Fruit fly (Drosophila melanogaster) whole organism, wandering third instar larva: ENCODE measurements around the gene zyd.

Experiments
- Abd-B ChIP-seq: fragments of >200 bp; optimal IDR thresholded peaks from 2 replicates; lab custom pipeline; 2017; ENCODE audit warnings: missing biosample characterization, missing genetic modification characterization
- CG32264 ChIP-seq: fragments of 200-800 bp; sonication (Bioruptor generic); optimal IDR thresholded peaks from 2 replicates; lab custom pipeline; 2016; ENCODE audit warnings: missing biosample characterization, missing genetic modification characterization
- CG9705 ChIP-seq: fragments of 200-800 bp; sonication (Bioruptor generic); optimal IDR thresholded peaks from 2 replicates; lab custom pipeline; 2018; ENCODE audit warnings: missing biosample characterization, mild to moderate bottlenecking, missing genetic modification characterization
- CrebA ChIP-seq: fragments of 200-800 bp; sonication (Bioruptor generic); optimal IDR thresholded peaks from 2 replicates; lab custom pipeline; 2016; ENCODE audit warnings: missing biosample characterization, mild to moderate bottlenecking, missing genetic modification characterization, borderline replicate concordance
- Dfd ChIP-seq: fragments of >200 bp; optimal IDR thresholded peaks from 2 replicates; lab custom pipeline; 2017; ENCODE audit warnings: missing biosample characterization, missing genetic modification characterization
- Dif ChIP-seq: fragments of 200-275, 200-300 bp; sonication (Bioruptor generic); optimal IDR thresholded peaks from 2 replicates; lab custom pipeline; 2018; ENCODE audit warnings: missing biosample characterization, missing genetic modification characterization; ENCODE audit not compliant: partially characterized antibody
- GATAd ChIP-seq: sonication (Bioruptor generic); optimal IDR thresholded peaks from 2 replicates; lab custom pipeline; 2016; ENCODE audit warnings: missing biosample characterization, missing genetic modification characterization
- HLH106 ChIP-seq: fragments of 200-800 bp; optimal IDR thresholded peaks from 3 replicates; lab custom pipeline; 2019; ENCODE audit warnings: missing biosample characterization, mild to moderate bottlenecking, missing genetic modification characterization, moderate library complexity
- Hnf4 ChIP-seq: fragments of 200-800 bp; sonication (Bioruptor generic); optimal IDR thresholded peaks from 2 replicates; lab custom pipeline; 2016; ENCODE audit warnings: missing biosample characterization, mild to moderate bottlenecking, missing genetic modification characterization
- Jra ChIP-seq: sonication (Bioruptor generic); optimal IDR thresholded peaks from 2 replicates; lab custom pipeline; 2016; ENCODE audit warnings: missing biosample characterization, missing genetic modification characterization
- Mio ChIP-seq: sonication (Bioruptor generic); optimal IDR thresholded peaks from 2 replicates; lab custom pipeline; 2016; ENCODE audit warnings: missing biosample characterization, missing genetic modification characterization
- Myc ChIP-seq: fragments of >200 bp; optimal IDR thresholded peaks from 2 replicates; lab custom pipeline; 2017
- N ChIP-seq: fragments of >200 bp; optimal IDR thresholded peaks from 2 replicates; lab custom pipeline; 2018; ENCODE audit warnings: missing biosample characterization, missing external identifiers, missing genetic modification characterization
- OdsH ChIP-seq: fragments of 200-800 bp; sonication (Bioruptor generic); optimal IDR thresholded peaks from 2 replicates; lab custom pipeline; 2016; ENCODE audit warnings: missing biosample characterization, mild to moderate bottlenecking, missing genetic modification characterization
- Rel ChIP-seq, 2 experiments: fragments of 200-800 bp; sonication (Bioruptor generic) in 1 of 2; optimal IDR thresholded peaks; 2 replicates in 1 of 2; 3 replicates in 1 of 2; lab custom pipeline; 2016 to 2019; ENCODE audit warnings: mild to moderate bottlenecking in 2 of 2, missing biosample characterization in 2 of 2, missing genetic modification characterization in 2 of 2, moderate library complexity in 1 of 2
- Sp1 ChIP-seq: fragments of 200-800 bp; sonication (Bioruptor generic); optimal IDR thresholded peaks from 3 replicates; lab custom pipeline; 2019; ENCODE audit warnings: missing biosample characterization, mild to moderate bottlenecking, missing genetic modification characterization, moderate library complexity
- Vsx2 ChIP-seq: fragments of 200-300, 225-300 bp; sonication (Bioruptor generic); optimal IDR thresholded peaks from 2 replicates; lab custom pipeline; 2018; ENCODE audit warnings: missing biosample characterization, missing genetic modification characterization; ENCODE audit not compliant: partially characterized antibody
- br ChIP-seq: fragments of 200-800 bp; sonication (Bioruptor generic); optimal IDR thresholded peaks from 2 replicates; lab custom pipeline; 2016; ENCODE audit warnings: missing biosample characterization, missing genetic modification characterization
- brk ChIP-seq: fragments of 200-800 bp; sonication (Bioruptor generic); optimal IDR thresholded peaks from 2 replicates; lab custom pipeline; 2016; ENCODE audit warnings: missing biosample characterization, mild to moderate bottlenecking, missing genetic modification characterization
- dl ChIP-seq, 2 experiments: fragments of 175-275, 200-275 bp in 1 of 2; fragments of 200-275 bp in 1 of 2; sonication (Bioruptor generic); optimal IDR thresholded peaks; lab custom pipeline; 2018; ENCODE audit warnings: mild to moderate bottlenecking in 2 of 2, missing biosample characterization in 2 of 2, missing genetic modification characterization in 2 of 2, moderate library complexity in 2 of 2; ENCODE audit not compliant: partially characterized antibody in 2 of 2, insufficient read depth in 1 of 2
- dsf ChIP-seq: sonication (Bioruptor generic); optimal IDR thresholded peaks from 2 replicates; lab custom pipeline; 2016; ENCODE audit warnings: missing biosample characterization, missing genetic modification characterization, borderline replicate concordance
- ey ChIP-seq: fragments of 200-800 bp; sonication (Bioruptor generic); optimal IDR thresholded peaks from 2 replicates; lab custom pipeline; 2016; ENCODE audit warnings: missing biosample characterization, missing genetic modification characterization
- foxo ChIP-seq, 2 experiments: fragments of 200-800 bp; sonication (Bioruptor generic); optimal IDR thresholded peaks; 2 replicates in 1 of 2; 3 replicates in 1 of 2; lab custom pipeline; 2016 to 2017; ENCODE audit warnings: missing biosample characterization in 2 of 2, missing genetic modification characterization in 2 of 2
- fru ChIP-seq: fragments of 200-800 bp; sonication (Bioruptor generic); optimal IDR thresholded peaks from 3 replicates; lab custom pipeline; 2016; ENCODE audit warnings: missing biosample characterization, mild to moderate bottlenecking, missing genetic modification characterization
- h ChIP-seq: fragments of 200-800 bp; sonication (Bioruptor generic); optimal IDR thresholded peaks from 3 replicates; lab custom pipeline; 2016; ENCODE audit warnings: missing biosample characterization, mild to moderate bottlenecking, missing genetic modification characterization
- jim ChIP-seq: fragments of 175-275, 200-325 bp; sonication (Bioruptor generic); optimal IDR thresholded peaks from 2 replicates; lab custom pipeline; 2016; ENCODE audit warnings: missing biosample characterization, mild to moderate bottlenecking, missing genetic modification characterization
- lola ChIP-seq: fragments of >200 bp; optimal IDR thresholded peaks from 2 replicates; lab custom pipeline; 2017; ENCODE audit warnings: missing biosample characterization, missing genetic modification characterization
- pan ChIP-seq: fragments of >200 bp; optimal IDR thresholded peaks from 2 replicates; lab custom pipeline; 2017
- psq ChIP-seq: fragments of 200-800 bp; sonication (Bioruptor generic); optimal IDR thresholded peaks from 3 replicates; lab custom pipeline; 2017; ENCODE audit warnings: missing biosample characterization, mild to moderate bottlenecking, missing genetic modification characterization, moderate library complexity
- rgr ChIP-seq: fragments of 200-800 bp; sonication (Bioruptor generic); optimal IDR thresholded peaks from 3 replicates; lab custom pipeline; 2016; ENCODE audit warnings: missing biosample characterization, mild to moderate bottlenecking, missing genetic modification characterization
- sage ChIP-seq: fragments of 200-800 bp; sonication (Bioruptor generic); optimal IDR thresholded peaks from 2 replicates; lab custom pipeline; 2016; ENCODE audit warnings: missing biosample characterization, mild to moderate bottlenecking, missing genetic modification characterization
- sv ChIP-seq: fragments of 200-800 bp; sonication (Bioruptor generic); optimal IDR thresholded peaks from 3 replicates; lab custom pipeline; 2016; ENCODE audit warnings: missing biosample characterization, missing genetic modification characterization
- tai ChIP-seq: sonication (Bioruptor generic); optimal IDR thresholded peaks from 2 replicates; lab custom pipeline; 2016; ENCODE audit warnings: missing biosample characterization, missing genetic modification characterization
- usp ChIP-seq: fragments of >200 bp; optimal IDR thresholded peaks from 2 replicates; lab custom pipeline; 2017; ENCODE audit warnings: missing biosample characterization, missing genetic modification characterization
- woc ChIP-seq: sonication (Bioruptor generic); optimal IDR thresholded peaks from 2 replicates; lab custom pipeline; 2016; ENCODE audit warnings: missing biosample characterization, mild to moderate bottlenecking, missing genetic modification characterization

Gene zyd

dm6 chrX:23010651-23011050, 12.0 kb upstream of the zyd start:
- TF ChIP-seq Hnf4 (GFP tag; lab: Kevin White, UChicago) (no peak), dsf (GFP tag; lab: Kevin White, UChicago) (no peak), Sp1 (GFP tag; lab: Kevin White, UChicago) (no peak), OdsH (GFP tag; lab: Kevin White, UChicago) (peak; percentile 44), rgr (GFP tag; lab: Kevin White, UChicago) (peak; percentile 33), CG32264 (GFP tag; lab: Kevin White, UChicago) (no peak), sage (GFP tag; lab: Kevin White, UChicago) (no peak), h (GFP tag; lab: Kevin White, UChicago) (peak; percentile 51), foxo (GFP tag; optimal IDR thresholded peaks at IDR 0.05; lab: Kevin White, UChicago) (peak in 1 of 2 experiments; percentile 55), br (GFP tag; lab: Kevin White, UChicago) (peak; percentile 21), pan (no peak), usp (GFP tag; lab: Kevin White, UChicago) (no peak), ey (GFP tag; lab: Kevin White, UChicago) (peak; percentile 34), N (GFP tag; lab: Kevin White, UChicago) (no peak), fru (peak; percentile 31), dl (GFP tag; optimal IDR thresholded peaks at IDR 0.05; lab: Kevin White, UChicago; ENCODE audit: insufficient read depth in 1 of 2, partially characterized antibody in 2 of 2) (no peak)

DNA sequence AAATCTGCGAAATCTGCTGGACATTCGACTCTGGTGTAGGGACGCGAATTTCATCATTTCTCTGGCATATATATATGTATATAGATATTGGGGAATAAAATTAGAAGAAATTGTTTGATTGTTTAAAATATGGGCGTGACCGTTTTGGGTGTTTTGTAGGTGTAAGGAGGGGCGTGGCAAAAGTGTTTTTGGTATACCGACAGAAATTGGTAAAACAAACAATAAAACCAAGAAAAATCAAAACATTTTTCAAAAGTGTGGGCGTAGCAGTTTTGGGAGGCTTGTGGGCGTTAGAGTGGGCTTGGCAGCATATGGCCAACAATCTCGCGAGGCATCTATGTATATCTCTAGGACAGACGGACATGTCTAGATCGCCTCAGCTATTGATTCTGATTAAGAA, 11.5 kb upstream of the zyd start, which contains the start of gene FucTC:
FucTC (minus strand) TSS at position 101 of the 400 bp plus-strand sequence.
- no peak for TF ChIP-seq GATAd (GFP tag; lab: Kevin White, UChicago)
- no peak for TF ChIP-seq CG32264 (GFP tag; lab: Kevin White, UChicago)
- TF ChIP-seq sage (GFP tag; lab: Kevin White, UChicago) = no peak
- no peak for TF ChIP-seq CG9705 (GFP tag; lab: Kevin White, UChicago)
- TF ChIP-seq woc = no peak
- no peak for TF ChIP-seq Hnf4 (GFP tag; lab: Kevin White, UChicago)
- no peak for TF ChIP-seq tai
- no peak for TF ChIP-seq Dfd
- TF ChIP-seq Myc = no peak
- no peak for TF ChIP-seq HLH106 (tag; lab: Kevin White, UChicago)
- TF ChIP-seq Mio (GFP tag; lab: Kevin White, UChicago) = no peak
- TF ChIP-seq lola (GFP tag; lab: Kevin White, UChicago) = no peak
- no peak for TF ChIP-seq h (GFP tag; lab: Kevin White, UChicago)
- TF ChIP-seq ey (GFP tag; lab: Kevin White, UChicago) = no peak
- no peak for TF ChIP-seq CrebA (GFP tag; lab: Kevin White, UChicago)
- TF ChIP-seq, all 38 proteins: peak for 0

DNA sequence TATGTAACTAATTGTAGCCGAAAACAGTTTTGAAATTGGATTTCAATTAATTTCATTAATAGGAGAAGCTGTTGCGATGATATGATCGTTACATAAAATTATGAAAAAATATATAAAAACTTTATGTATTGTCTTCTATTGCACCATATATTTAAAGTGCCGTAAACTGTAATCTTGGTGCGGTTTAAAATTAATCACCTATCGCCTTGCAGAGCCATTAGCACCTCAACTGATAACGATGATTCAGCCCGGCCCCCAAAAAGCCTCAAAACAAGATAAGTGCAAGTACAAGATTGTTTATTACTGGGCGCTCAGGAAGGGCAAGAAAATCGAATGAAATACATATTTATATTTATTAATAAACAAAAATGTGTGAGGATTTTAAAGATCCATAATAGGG, 10.8 kb upstream of the zyd start:
- TF ChIP-seq HLH106 (tag; lab: Kevin White, UChicago) = no peak
- no peak for TF ChIP-seq Abd-B
- TF ChIP-seq sv = no peak
- no peak for TF ChIP-seq psq (GFP tag; lab: Kevin White, UChicago)
- no peak for TF ChIP-seq Mio (GFP tag; lab: Kevin White, UChicago)
- no peak for TF ChIP-seq Vsx2 (GFP tag; lab: Kevin White, UChicago)
- no peak for TF ChIP-seq rgr (GFP tag; lab: Kevin White, UChicago)
- no peak for TF ChIP-seq CG32264 (GFP tag; lab: Kevin White, UChicago)
- TF ChIP-seq Dfd = no peak
- TF ChIP-seq ey (GFP tag; lab: Kevin White, UChicago) = no peak
- no peak for TF ChIP-seq Dif (GFP tag; lab: Kevin White, UChicago)
- no peak for TF ChIP-seq lola (GFP tag; lab: Kevin White, UChicago)

DNA sequence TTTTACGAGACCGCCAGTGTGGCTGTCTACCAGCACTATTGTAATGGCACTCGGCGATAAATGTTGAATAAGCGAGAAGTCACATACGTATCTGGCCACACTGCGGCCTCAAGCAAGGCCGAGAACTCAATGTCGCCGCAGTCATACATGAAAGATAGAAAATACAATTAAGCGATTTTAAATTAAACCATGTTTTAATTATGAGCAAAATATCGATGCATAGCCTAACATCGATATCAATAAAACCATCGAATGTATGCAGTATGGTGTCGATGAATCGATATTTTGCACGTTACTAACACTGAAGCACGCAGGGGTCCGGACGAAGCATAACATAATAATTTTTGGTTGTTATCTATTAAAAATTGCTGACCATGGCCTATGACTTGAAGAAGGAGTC, 9.5 kb upstream of the zyd start, which contains the start of the genes Rab21 and Coa7:
Rab21 (minus strand) TSS at position 202 of the 400 bp plus-strand sequence.
Coa7 (plus strand) TSS at position 288 of the 400 bp plus-strand sequence.
- peak; percentile 53 for TF ChIP-seq tai
- TF ChIP-seq Dif (GFP tag; lab: Kevin White, UChicago) = no peak
- TF ChIP-seq fru = peak; percentile 12
- TF ChIP-seq h (GFP tag; lab: Kevin White, UChicago) = peak; percentile 53
- no peak for TF ChIP-seq dl (GFP tag; optimal IDR thresholded peaks at IDR 0.05; lab: Kevin White, UChicago; ENCODE audit: insufficient read depth in 1 of 2, partially characterized antibody in 2 of 2)
- no peak for TF ChIP-seq Mio (GFP tag; lab: Kevin White, UChicago)
- peak; percentile 63 for TF ChIP-seq Hnf4 (GFP tag; lab: Kevin White, UChicago)
- TF ChIP-seq Myc = peak; percentile 14
- peak; percentile 22 for TF ChIP-seq psq (GFP tag; lab: Kevin White, UChicago)
- TF ChIP-seq rgr (GFP tag; lab: Kevin White, UChicago) = peak; percentile 3
- no peak for TF ChIP-seq brk (GFP tag; lab: Kevin White, UChicago)
- TF ChIP-seq jim (GFP tag; lab: Kevin White, UChicago) = no peak
- TF ChIP-seq sv = no peak
- TF ChIP-seq GATAd (GFP tag; lab: Kevin White, UChicago) = peak; percentile 13
- TF ChIP-seq lola (GFP tag; lab: Kevin White, UChicago) = no peak
- peak in 1 of 2 experiments; percentile 10 for TF ChIP-seq foxo (GFP tag; optimal IDR thresholded peaks at IDR 0.05; lab: Kevin White, UChicago)
- TF ChIP-seq Rel (GFP tag; optimal IDR thresholded peaks at IDR 0.05; lab: Kevin White, UChicago) = no peak
- TF ChIP-seq Rel (tag; optimal IDR thresholded peaks at IDR 0.05; lab: Kevin White, UChicago) = peak; percentile 20
- no peak for TF ChIP-seq ey (GFP tag; lab: Kevin White, UChicago)
- peak; percentile 42 for TF ChIP-seq Jra (GFP tag; lab: Kevin White, UChicago)
- TF ChIP-seq, all 38 proteins: peak for 11
